Fruit fly (Drosophila melanogaster) whole organism, prepupa: Measurements from ENCODE around the gene Atg18a.
"Not testable (repeated sequence)": the region's sequence is repeated elsewhere in the genome, so short reads cannot be mapped to it uniquely, and the experiment has no call there.

Experiments
- Blimp-1 ChIP-seq: fragments of 200-800 bp; sonication (Bioruptor generic); optimal IDR thresholded peaks from 3 replicates; lab custom pipeline; 2017; ENCODE audit warnings: missing biosample characterization, missing genetic modification characterization, mild to moderate bottlenecking, moderate library complexity, missing genetic modification reagents
- CG10631 ChIP-seq: fragments of 200-800 bp; sonication (Bioruptor generic); optimal IDR thresholded peaks from 2 replicates; lab custom pipeline; 2016; ENCODE audit warnings: missing biosample characterization, missing genetic modification characterization
- CG10669 ChIP-seq: fragments of 200-800 bp; sonication (Bioruptor generic); optimal IDR thresholded peaks from 3 replicates; lab custom pipeline; 2018; ENCODE audit warnings: missing biosample characterization, mild to moderate bottlenecking, missing genetic modification characterization, moderate library complexity
- CG15336 ChIP-seq: fragments of 200-800 bp; sonication (Bioruptor generic); IDR thresholded peaks from 2 replicates; pipeline ENCODE4 v1.3.6; 2022; ENCODE audit warnings: missing biosample characterization, missing genetic modification characterization
- CG16779 ChIP-seq: fragments of 200-800 bp; sonication (Bioruptor generic); optimal IDR thresholded peaks from 3 replicates; lab custom pipeline; 2017; ENCODE audit warnings: missing biosample characterization, mild to moderate bottlenecking, missing genetic modification characterization
- CG34406 ChIP-seq: fragments of 200-800 bp; sonication (Bioruptor generic); optimal IDR thresholded peaks from 3 replicates; lab custom pipeline; 2016; ENCODE audit warnings: missing biosample characterization, missing genetic modification characterization
- CG4318 ChIP-seq: fragments of 200-800 bp; sonication (Bioruptor generic); optimal IDR thresholded peaks from 3 replicates; lab custom pipeline; 2017; ENCODE audit warnings: missing biosample characterization, mild to moderate bottlenecking, missing genetic modification characterization
- CG6276 ChIP-seq: fragments of 200-800 bp; sonication (Bioruptor generic); optimal IDR thresholded peaks from 2 replicates; lab custom pipeline; 2017; ENCODE audit warnings: missing biosample characterization, mild to moderate bottlenecking, missing genetic modification characterization
- CG6854 ChIP-seq: fragments of 200-800 bp; sonication (Bioruptor generic); optimal IDR thresholded peaks from 2 replicates; lab custom pipeline; 2017; ENCODE audit warnings: missing biosample characterization, mild to moderate bottlenecking, missing genetic modification characterization
- CG8319 ChIP-seq: fragments of 200-800 bp; sonication (Bioruptor generic); optimal IDR thresholded peaks from 3 replicates; lab custom pipeline; 2016; ENCODE audit warnings: missing biosample characterization, missing genetic modification characterization
- Eip75B ChIP-seq: fragments of 200-800 bp; sonication (Bioruptor generic); optimal IDR thresholded peaks from 3 replicates; lab custom pipeline; 2016; ENCODE audit warnings: missing biosample characterization, missing genetic modification characterization
- Eip78C ChIP-seq: fragments of 200-800 bp; sonication (Bioruptor generic); peaks from one replicate; lab custom pipeline; 2016; ENCODE audit warnings: missing biosample characterization, missing genetic modification characterization
- Eip93F ChIP-seq: fragments of 200-800 bp; sonication (Bioruptor generic); optimal IDR thresholded peaks from 2 replicates; lab custom pipeline; 2016; ENCODE audit warnings: missing biosample characterization, mild to moderate bottlenecking, missing genetic modification characterization
- Hr4 ChIP-seq: fragments of 200-800 bp; sonication (Bioruptor generic); optimal IDR thresholded peaks from 3 replicates; lab custom pipeline; 2016; ENCODE audit warnings: missing biosample characterization, missing genetic modification characterization
- Sox14 ChIP-seq: fragments of 200-800 bp; sonication (Bioruptor generic); optimal IDR thresholded peaks from 3 replicates; lab custom pipeline; 2016; ENCODE audit warnings: missing biosample characterization, missing genetic modification characterization
- achi ChIP-seq: fragments of 200-800 bp; sonication (Bioruptor generic); optimal IDR thresholded peaks from 3 replicates; lab custom pipeline; 2016; ENCODE audit warnings: missing biosample characterization, missing genetic modification characterization
- acj6 ChIP-seq: fragments of 200-800 bp; sonication (Bioruptor generic); optimal IDR thresholded peaks from 3 replicates; lab custom pipeline; 2016; ENCODE audit warnings: missing biosample characterization, missing genetic modification characterization
- cyc ChIP-seq: fragments of 200-800 bp; sonication (Bioruptor generic); optimal IDR thresholded peaks from 3 replicates; lab custom pipeline; 2016; ENCODE audit warnings: missing biosample characterization, missing genetic modification characterization
- lz ChIP-seq: fragments of 200-800 bp; sonication (Bioruptor generic); optimal IDR thresholded peaks from 3 replicates; lab custom pipeline; 2016; ENCODE audit warnings: missing biosample characterization, missing genetic modification characterization
- salr ChIP-seq, 2 experiments: fragments of 200-800 bp; sonication (Bioruptor generic); optimal IDR thresholded peaks; 3 replicates each; lab custom pipeline; 2016 to 2018; ENCODE audit warnings: missing biosample characterization in 2 of 2, missing genetic modification characterization in 2 of 2, mild to moderate bottlenecking in 1 of 2
- svp ChIP-seq: fragments of 200-800 bp; sonication (Bioruptor generic); peaks from one replicate; lab custom pipeline; 2016; ENCODE audit warnings: missing biosample characterization, missing genetic modification characterization
- vri ChIP-seq: fragments of 200-800 bp; sonication (Bioruptor generic); optimal IDR thresholded peaks from 3 replicates; lab custom pipeline; 2016; ENCODE audit warnings: missing biosample characterization, mild to moderate bottlenecking, missing genetic modification characterization

Gene Atg18a

dm6 chr3L:8219687-8220086 lies 33.0 kb downstream of the Atg18a start:
- TF ChIP-seq Eip75B (GFP tag; lab: Kevin White, UChicago), result no peak
- no peak for TF ChIP-seq CG10669 (GFP tag; lab: Kevin White, UChicago)
- TF ChIP-seq Eip93F (GFP tag; lab: Kevin White, UChicago), result no peak
- TF ChIP-seq Sox14 (GFP tag; lab: Kevin White, UChicago), result no peak
- no peak for TF ChIP-seq Hr4 (GFP tag; lab: Kevin White, UChicago)
- no peak for TF ChIP-seq CG6276 (GFP tag; lab: Kevin White, UChicago)
- TF ChIP-seq Eip78C, result no peak
- no peak for TF ChIP-seq acj6 (GFP tag; lab: Kevin White, UChicago)
- TF ChIP-seq CG6854, result no peak
- TF ChIP-seq lz (GFP tag; lab: Kevin White, UChicago), result no peak

dm6 chr3L:8221835-8222234 lies 35.2 kb downstream of the Atg18a start, which contains the start of gene CG13678:
Gene CG13678 (plus strand): TSS chr3L:8222141.
- no peak for TF ChIP-seq vri
- no peak for TF ChIP-seq CG15336 (GFP tag; lab: Robert Waterston, UW)

dm6 chr3L:8228924-8229323 lies 42.3 kb downstream of the Atg18a start, which contains the start of gene eIF4E3:
Gene eIF4E3 (plus strand): TSS chr3L:8229224.
- no peak for TF ChIP-seq CG4318
- TF ChIP-seq vri, result no peak
- TF ChIP-seq CG10631 (GFP tag; lab: Kevin White, UChicago), result no peak
- no peak for TF ChIP-seq Sox14 (GFP tag; lab: Kevin White, UChicago)
- no peak for TF ChIP-seq CG34406 (GFP tag; lab: Kevin White, UChicago)
- TF ChIP-seq CG16779 (tag; lab: Kevin White, UChicago), result no peak
- TF ChIP-seq CG8319 (GFP tag; lab: Kevin White, UChicago), result no peak
- TF ChIP-seq, all 60 proteins: peak for 0

- TF ChIP-seq achi (GFP tag; lab: Kevin White, UChicago); lz (GFP tag; lab: Kevin White, UChicago); salr (GFP tag; optimal IDR thresholded peaks at IDR 0.05; lab: Kevin White, UChicago): not testable (repeated sequence)
These were observed 51.7 kb downstream of the Atg18a start, which contains the start of gene Dscam4 for dm6 chr3L:8238347-8238746. Gene Dscam4 (plus strand): TSS chr3L:8238647.

dm6 chr3L:8240501-8240900 lies 53.8 kb downstream of the Atg18a start, which contains the start of gene CG7213:
Gene CG7213 (minus strand): TSS chr3L:8240601.
- TF ChIP-seq svp (GFP tag; lab: Kevin White, UChicago), result no peak
- no peak for TF ChIP-seq vri
- no peak for TF ChIP-seq Blimp-1 (GFP tag; lab: Kevin White, UChicago)
- TF ChIP-seq cyc (GFP tag; lab: Kevin White, UChicago), result no peak
- TF ChIP-seq, all 60 proteins: peak for 0
